Worm (Caenorhabditis elegans) whole organism, L3 larva: Measurements from ENCODE around the gene F10D7.5.

Experiments used
- R02D3.7 ChIP-seq: fragments of 150-350 bp; optimal IDR thresholded peaks from 2 replicates; lab custom pipeline; 2014; ENCODE audit warnings: missing biosample characterization, missing genetic modification characterization
- ZK546.5 ChIP-seq: sonication (generic microtip); optimal IDR thresholded peaks from 2 replicates; lab custom pipeline; 2017; ENCODE audit warnings: missing biosample characterization, missing genetic modification characterization
- ama-1 ChIP-seq: fragments of 150-350 bp; optimal IDR thresholded peaks from 2 replicates; lab custom pipeline; 2018
- ceh-16 ChIP-seq: sonication (generic microtip); optimal IDR thresholded peaks from 2 replicates; lab custom pipeline; 2017; ENCODE audit warnings: missing biosample characterization, missing genetic modification characterization
- ceh-28 ChIP-seq: fragments of 150-350 bp; optimal IDR thresholded peaks from 2 replicates; lab custom pipeline; 2014; ENCODE audit warnings: missing biosample characterization, missing genetic modification reagents, missing genetic modification characterization
- ceh-82 ChIP-seq: fragments of 150-350 bp; optimal IDR thresholded peaks from 2 replicates; lab custom pipeline; 2014; ENCODE audit warnings: missing biosample characterization, missing genetic modification characterization
- ceh-9 ChIP-seq: sonication (generic microtip); optimal IDR thresholded peaks from 2 replicates; lab custom pipeline; 2018; ENCODE audit warnings: missing biosample characterization, missing genetic modification characterization
- daf-12 ChIP-seq: fragments of 150-350 bp; optimal IDR thresholded peaks from 2 replicates; lab custom pipeline; 2014; ENCODE audit warnings: missing biosample characterization, missing genetic modification reagents, missing genetic modification characterization
- egl-27 ChIP-seq: sonication (generic microtip); optimal IDR thresholded peaks from 4 replicates; lab custom pipeline; 2017; ENCODE audit warnings: missing biosample characterization, missing genetic modification reagents, missing genetic modification characterization
- elt-1 ChIP-seq: fragments of 150-350 bp; optimal IDR thresholded peaks from 2 replicates; lab custom pipeline; 2014; ENCODE audit warnings: missing biosample characterization, missing genetic modification characterization
- elt-2 ChIP-seq: sonication (generic microtip); optimal IDR thresholded peaks from 2 replicates; lab custom pipeline; 2016; ENCODE audit warnings: missing genetic modification reagents, mild to moderate bottlenecking, missing genetic modification characterization, missing compliant biosample characterization
- elt-3 ChIP-seq, 3 experiments: fragments of 150-350 bp in 1 of 3; sonication (generic microtip) in 2 of 3; optimal IDR thresholded peaks; 2 replicates in 2 of 3; 4 replicates in 1 of 3; lab custom pipeline; 2014 to 2017; ENCODE audit warnings: missing biosample characterization in 3 of 3, missing genetic modification characterization in 3 of 3
- eor-1 ChIP-seq, 2 experiments: fragments of 150-350 bp; optimal IDR thresholded peaks; 2 replicates each; lab custom pipeline; 2014 to 2018; ENCODE audit warnings: missing biosample characterization in 2 of 2, missing genetic modification characterization in 2 of 2
- fkh-2 ChIP-seq: fragments of 150-350 bp; optimal IDR thresholded peaks from 2 replicates; lab custom pipeline; 2014; ENCODE audit warnings: missing biosample characterization, missing genetic modification reagents, missing genetic modification characterization
- fos-1 ChIP-seq: fragments of 150-350 bp; optimal IDR thresholded peaks from 2 replicates; lab custom pipeline; 2014; ENCODE audit warnings: missing biosample characterization, missing genetic modification characterization
- lin-15B ChIP-seq: fragments of 150-350 bp; optimal IDR thresholded peaks from 2 replicates; lab custom pipeline; 2014; ENCODE audit warnings: missing biosample characterization, missing genetic modification characterization
- lsy-12 ChIP-seq: sonication (generic microtip); optimal IDR thresholded peaks from 2 replicates; lab custom pipeline; 2016; ENCODE audit warnings: mild to moderate bottlenecking, missing genetic modification characterization, missing compliant biosample characterization
- nfya-1 ChIP-seq: sonication (generic microtip); optimal IDR thresholded peaks from 2 replicates; lab custom pipeline; 2017; ENCODE audit warnings: missing genetic modification characterization, mild to moderate bottlenecking, missing compliant biosample characterization, antibody characterized with exemption, moderate library complexity; ENCODE audit not compliant: insufficient read depth
- nhr-11 ChIP-seq: fragments of 150-350 bp; optimal IDR thresholded peaks from 2 replicates; lab custom pipeline; 2014; ENCODE audit warnings: missing biosample characterization, missing genetic modification characterization
- nhr-12 ChIP-seq: fragments of 150-350 bp; optimal IDR thresholded peaks from 2 replicates; lab custom pipeline; 2014; ENCODE audit warnings: missing biosample characterization, missing genetic modification characterization
- nhr-23 ChIP-seq: fragments of 150-350 bp; optimal IDR thresholded peaks from 2 replicates; lab custom pipeline; 2014; ENCODE audit warnings: missing biosample characterization, missing genetic modification reagents, missing genetic modification characterization
- nhr-25 ChIP-seq: sonication (generic microtip); optimal IDR thresholded peaks from 2 replicates; lab custom pipeline; 2017; ENCODE audit warnings: missing biosample characterization, missing genetic modification characterization
- nhr-28 ChIP-seq: fragments of 150-350 bp; optimal IDR thresholded peaks from 2 replicates; lab custom pipeline; 2014; ENCODE audit warnings: missing biosample characterization, missing genetic modification characterization
- nhr-43 ChIP-seq: sonication (generic microtip); optimal IDR thresholded peaks from 2 replicates; lab custom pipeline; 2016; ENCODE audit warnings: mild to moderate bottlenecking, missing genetic modification characterization, missing compliant biosample characterization; ENCODE audit not compliant: poor library complexity, severe bottlenecking
- nhr-67 ChIP-seq: fragments of 150-350 bp; optimal IDR thresholded peaks from 2 replicates; lab custom pipeline; 2014; ENCODE audit warnings: missing biosample characterization, missing genetic modification characterization
- nhr-77 ChIP-seq: fragments of 150-350 bp; optimal IDR thresholded peaks from 2 replicates; lab custom pipeline; 2014; ENCODE audit warnings: missing biosample characterization, missing genetic modification characterization
- pha-4 ChIP-seq: fragments of 150-350 bp; optimal IDR thresholded peaks from 2 replicates; lab custom pipeline; 2014; ENCODE audit warnings: missing biosample characterization, missing genetic modification reagents, missing genetic modification characterization
- pqm-1 ChIP-seq: fragments of 150-350 bp; optimal IDR thresholded peaks from 2 replicates; lab custom pipeline; 2017; ENCODE audit warnings: missing biosample characterization, missing genetic modification characterization, inconsistent platforms
- snpc-4 ChIP-seq: fragments of 150-350 bp; optimal IDR thresholded peaks from 2 replicates; lab custom pipeline; 2014; ENCODE audit warnings: missing biosample characterization, missing genetic modification characterization
- tbx-2 ChIP-seq: sonication (generic microtip); optimal IDR thresholded peaks from 2 replicates; lab custom pipeline; 2016; ENCODE audit warnings: mild to moderate bottlenecking, missing genetic modification characterization, missing compliant biosample characterization
- unc-39 ChIP-seq: sonication (generic microtip); optimal IDR thresholded peaks from 4 replicates; lab custom pipeline; 2017; ENCODE audit warnings: missing biosample characterization, missing genetic modification characterization
- unc-62 ChIP-seq: fragments of 150-350 bp; sonication (generic microtip); optimal IDR thresholded peaks from 4 replicates; lab custom pipeline; 2014; ENCODE audit warnings: missing biosample characterization, missing genetic modification reagents, missing genetic modification characterization
- zag-1 ChIP-seq: fragments of 150-350 bp; optimal IDR thresholded peaks from 2 replicates; lab custom pipeline; 2014; ENCODE audit warnings: missing biosample characterization, missing genetic modification characterization
- ztf-11 ChIP-seq: fragments of 150-350 bp; optimal IDR thresholded peaks from 2 replicates; lab custom pipeline; 2014; ENCODE audit warnings: missing biosample characterization, missing genetic modification characterization

Gene F10D7.5

ce11 chrX:17426712-17427111 lies 35.3 kb upstream of the F10D7.5 start:
- TF ChIP-seq elt-3 (tag; optimal IDR thresholded peaks at IDR 0.05; lab: Kevin White, UChicago) = no peak

- TF ChIP-seq lin-15B (tag; lab: Kevin White, UChicago) (no peak), unc-62 (GFP tag; lab: Kevin White, UChicago) (no peak), ceh-28 (tag; lab: Kevin White, UChicago) (no peak), elt-2 (tag; lab: Kevin White, UChicago) (no peak), egl-27 (tag; lab: Kevin White, UChicago) (no peak), nhr-43 (tag; lab: Kevin White, UChicago) (no peak), lsy-12 (tag; lab: Kevin White, UChicago) (no peak), nhr-25 (tag; lab: Kevin White, UChicago) (no peak)
Observed at ce11 chrX:17424595-17424913, 33.1 kb upstream of the F10D7.5 start.

- no peak for TF ChIP-seq nhr-77 (tag; lab: Kevin White, UChicago)
- TF ChIP-seq daf-12 = no peak
- TF ChIP-seq snpc-4 (tag; lab: Kevin White, UChicago) = no peak
- no peak for TF ChIP-seq ceh-16 (tag; lab: Kevin White, UChicago)
- TF ChIP-seq fos-1 (tag; lab: Kevin White, UChicago) = no peak
- no peak for TF ChIP-seq zag-1
- peak; percentile 37 for TF ChIP-seq nhr-43 (tag; lab: Kevin White, UChicago)
- TF ChIP-seq unc-62 (GFP tag; lab: Kevin White, UChicago) = no peak
- TF ChIP-seq R02D3.7 (tag; lab: Kevin White, UChicago) = no peak
- TF ChIP-seq pqm-1 = no peak
- no peak for TF ChIP-seq nhr-11 (tag; lab: Kevin White, UChicago)
- TF ChIP-seq ZK546.5 (tag; lab: Kevin White, UChicago) = no peak
- no peak for TF ChIP-seq egl-27 (tag; lab: Kevin White, UChicago)
- TF ChIP-seq ceh-9 (tag; lab: Kevin White, UChicago) = no peak
- no peak for TF ChIP-seq eor-1 (tag; optimal IDR thresholded peaks at IDR 0.05; lab: Kevin White, UChicago)
- peak; percentile 49 for TF ChIP-seq ama-1 (lab: Kevin White, UChicago)
- no peak for TF ChIP-seq ceh-28 (tag; lab: Kevin White, UChicago)
- no peak for TF ChIP-seq nhr-23 (tag; lab: Kevin White, UChicago)
- no peak for TF ChIP-seq nhr-28 (tag; lab: Kevin White, UChicago)
- TF ChIP-seq lin-15B (tag; lab: Kevin White, UChicago) = no peak
- TF ChIP-seq tbx-2 (tag; lab: Kevin White, UChicago) = no peak
- TF ChIP-seq nhr-67 (tag; lab: Kevin White, UChicago) = no peak
- no peak for TF ChIP-seq ztf-11 (tag; lab: Kevin White, UChicago)
- peak; percentile 70 for TF ChIP-seq nhr-25 (tag; lab: Kevin White, UChicago)
- no peak for TF ChIP-seq unc-39
- TF ChIP-seq nfya-1 (tag; lab: Kevin White, UChicago) = peak; percentile 15
- no peak for TF ChIP-seq pha-4 (tag; lab: Kevin White, UChicago)
- TF ChIP-seq ceh-82 (tag; lab: Kevin White, UChicago) = no peak
- TF ChIP-seq fkh-2 (tag; lab: Kevin White, UChicago) = no peak
- no peak for TF ChIP-seq nhr-12 (tag; lab: Kevin White, UChicago)
- peak; percentile 82 for TF ChIP-seq elt-1
Observed at ce11 chrX:17423894-17424594, 32.6 kb upstream of the F10D7.5 start.

- TF ChIP-seq fkh-2 (tag; lab: Kevin White, UChicago) (no peak), nhr-25 (tag; lab: Kevin White, UChicago) (peak; percentile 26), nhr-77 (tag; lab: Kevin White, UChicago) (no peak)
Observed at ce11 chrX:17422593-17422992, 31.2 kb upstream of the F10D7.5 start.
